Worm (Caenorhabditis elegans): ENCODE data around the gene F23A7.5.
"Not testable (repeated sequence)": the region's sequence is repeated elsewhere in the genome, so short reads cannot be mapped to it uniquely, and the experiment has no call there.

Gene F23A7.5

ce11 chrX:16283103-16283502 lies 54.4 kb downstream of the F23A7.5 start, which contains the start of gene F52E10.2:
F52E10.2 (minus strand) TSS chrX:16283203.
- TF ChIP-seq ztf-7 (tag; optimal IDR thresholded peaks at IDR 0.05) (no peak), nhr-102 (tag; optimal IDR thresholded peaks at IDR 0.05) (no peak), dve-1 (tag; optimal IDR thresholded peaks at IDR 0.05; ENCODE audit: insufficient read depth) (no peak), hif-1 (tag; optimal IDR thresholded peaks at IDR 0.05) (no peak), egl-27 (tag; optimal IDR thresholded peaks at IDR 0.05) (no peak), nhr-28 (tag; optimal IDR thresholded peaks at IDR 0.05) (no peak), F10B5.3 (tag; optimal IDR thresholded peaks at IDR 0.05) (no peak), egl-43 (GFP tag; IDR thresholded peaks at IDR 0.05) (no peak), mep-1 (tag; optimal IDR thresholded peaks at IDR 0.05) (no peak)

- TF ChIP-seq arid-1 (GFP tag; conservative IDR thresholded peaks at IDR 0.05) (0 out of 2 replicates have a peak, but pooled peaks have one; percentile 39), egl-43 (GFP tag; IDR thresholded peaks at IDR 0.05) (peak; percentile 55; the same call in 1 of the 2 replicates), vab-7 (GFP tag; IDR thresholded peaks at IDR 0.05) (0 out of 2 replicates have a peak, but pooled peaks have one; percentile 31), lim-7 (GFP tag; IDR thresholded peaks at IDR 0.05) (peak; percentile 57; the same call in 1 of the 2 replicates), snpc-1.2 (GFP tag; IDR thresholded peaks at IDR 0.05) (0 out of 2 replicates have a peak, but pooled peaks have one; percentile 12), mdt-29 (GFP tag; IDR thresholded peaks at IDR 0.05) (0 out of 2 replicates have a peak, but pooled peaks have one; percentile 13), pha-4 (GFP tag; IDR thresholded peaks at IDR 0.05) (peak; percentile 61; the same call in 1 of the 2 replicates), ceh-20 (GFP tag; IDR thresholded peaks at IDR 0.05) (0 out of 2 replicates have a peak, but pooled peaks have one; percentile 13)
- not testable (repeated sequence) for TF ChIP-seq pha-4 (tag; optimal IDR thresholded peaks at IDR 0.05)
Observed at ce11 chrX:16284180-16284579, 55.5 kb downstream of the F23A7.5 start.

- no peak for TF ChIP-seq madf-5 (GFP tag; IDR thresholded peaks at IDR 0.05)
- TF ChIP-seq hlh-11 (tag; optimal IDR thresholded peaks at IDR 0.05), result no peak
- no peak for TF ChIP-seq duxl-1 (tag; optimal IDR thresholded peaks at IDR 0.05; ENCODE audit: poor library complexity)
- peak; percentile 4 for TF ChIP-seq hlh-30 (tag; optimal IDR thresholded peaks at IDR 0.05; ENCODE audit: insufficient read depth)
- TF ChIP-seq daf-16 (GFP tag; optimal IDR thresholded peaks at IDR 0.05), result peak in 1 of 2 experiments; percentile 14
- TF ChIP-seq daf-16 (tag; optimal IDR thresholded peaks at IDR 0.05), result peak; percentile 9
- 0 out of 2 replicates have a peak, but pooled peaks have one; percentile 59 for TF ChIP-seq lim-7 (GFP tag; IDR thresholded peaks at IDR 0.05)
- 0 out of 2 replicates have a peak, but pooled peaks have one; percentile 36 for TF ChIP-seq tra-1 (GFP tag; IDR thresholded peaks at IDR 0.05)
- peak; percentile 37 for TF ChIP-seq dve-1 (tag; optimal IDR thresholded peaks at IDR 0.05; ENCODE audit: insufficient read depth)
Observed at ce11 chrX:16285151-16285550, 56.4 kb downstream of the F23A7.5 start.
